Worm (Caenorhabditis elegans) whole organism, L4 larva: Measurements from ENCODE around the gene C45B11.2.

ENCODE experiments used
- D1046.2 ChIP-seq: fragments of 200-800 bp; sonication (Bioruptor generic); IDR thresholded peaks from 2 replicates; pipeline ENCODE4 v1.3.6; 2022; ENCODE audit warnings: missing genetic modification characterization, missing compliant biosample characterization
- F26F4.8 ChIP-seq: fragments of 200-800 bp; sonication (Bioruptor generic); conservative IDR thresholded peaks from 2 replicates; pipeline ENCODE4 v1.3.6; 2022; ENCODE audit warnings: missing genetic modification characterization, missing compliant biosample characterization
- T20F7.1 ChIP-seq: fragments of 200-800 bp; sonication (Bioruptor generic); optimal IDR thresholded peaks from 2 replicates; lab custom pipeline; 2018; ENCODE audit warnings: mild to moderate bottlenecking, missing genetic modification characterization, missing compliant biosample characterization
- T26A8.4 ChIP-seq: fragments of 200-800 bp; sonication (Bioruptor generic); IDR thresholded peaks from 2 replicates; pipeline ENCODE4 v1.3.6; 2022; ENCODE audit warnings: missing genetic modification characterization, missing compliant biosample characterization
- Y75B8A.6 ChIP-seq: fragments of 200-800 bp; sonication (Bioruptor generic); IDR thresholded peaks from 2 replicates; pipeline ENCODE4 v1.3.6; 2022; ENCODE audit warnings: missing genetic modification reagents, missing genetic modification characterization, missing compliant biosample characterization
- ZK546.5 ChIP-seq, 2 experiments: sonication (generic microtip); optimal IDR thresholded peaks; 2 replicates each; lab custom pipeline; 2017; ENCODE audit warnings: missing biosample characterization in 2 of 2, missing genetic modification characterization in 2 of 2
- aha-1 ChIP-seq: fragments of 150-350 bp; peaks from one replicate; lab custom pipeline; 2014; ENCODE audit warnings: missing biosample characterization, missing genetic modification characterization
- ceh-20 ChIP-seq: fragments of 200-800 bp; sonication (Bioruptor generic); IDR thresholded peaks from 2 replicates; pipeline ENCODE4 v1.3.6; 2022; ENCODE audit warnings: missing genetic modification reagents, missing genetic modification characterization, missing compliant biosample characterization
- ceh-28 ChIP-seq: fragments of 150-350 bp; optimal IDR thresholded peaks from 2 replicates; lab custom pipeline; 2014; ENCODE audit warnings: missing biosample characterization, missing genetic modification reagents, missing genetic modification characterization
- ceh-32 ChIP-seq: sonication (generic microtip); optimal IDR thresholded peaks from 2 replicates; lab custom pipeline; 2016; ENCODE audit warnings: mild to moderate bottlenecking, missing genetic modification characterization, missing compliant biosample characterization; ENCODE audit not compliant: poor library complexity
- ceh-62 ChIP-seq: sonication (generic microtip); optimal IDR thresholded peaks from 2 replicates; lab custom pipeline; 2017; ENCODE audit warnings: missing biosample characterization, missing genetic modification characterization
- ceh-82 ChIP-seq: sonication (generic microtip); optimal IDR thresholded peaks from 2 replicates; lab custom pipeline; 2017; ENCODE audit warnings: missing biosample characterization, missing genetic modification characterization
- ctbp-1 ChIP-seq: fragments of 200-800 bp; sonication (Bioruptor generic); IDR thresholded peaks from 2 replicates; pipeline ENCODE4 v1.3.6; 2022; ENCODE audit warnings: missing genetic modification reagents, missing genetic modification characterization, missing compliant biosample characterization
- daf-16 ChIP-seq, 3 experiments: sonication (generic microtip); optimal IDR thresholded peaks; 2 replicates each; lab custom pipeline; 2016 to 2017; ENCODE audit warnings: missing genetic modification characterization in 3 of 3, missing genetic modification reagents in 3 of 3, mild to moderate bottlenecking in 2 of 3, missing compliant biosample characterization in 2 of 3, missing biosample characterization in 1 of 3, moderate library complexity in 1 of 3
- daf-8 ChIP-seq: fragments of 200-800 bp; sonication (Bioruptor generic); IDR thresholded peaks from 2 replicates; pipeline ENCODE4 v1.3.6; 2022; ENCODE audit warnings: missing genetic modification characterization, missing compliant biosample characterization
- dmd-9 ChIP-seq: fragments of 200-800 bp; sonication (Bioruptor generic); IDR thresholded peaks from 2 replicates; pipeline ENCODE4 v1.3.6; 2022; ENCODE audit warnings: missing genetic modification reagents, missing genetic modification characterization, missing compliant biosample characterization
- dpl-1 ChIP-seq: fragments of 150-350 bp; optimal IDR thresholded peaks from 2 replicates; lab custom pipeline; 2014; ENCODE audit warnings: missing biosample characterization, missing genetic modification reagents, missing genetic modification characterization
- duxl-1 ChIP-seq: sonication (generic microtip); optimal IDR thresholded peaks from 2 replicates; lab custom pipeline; 2016; ENCODE audit warnings: mild to moderate bottlenecking, missing genetic modification characterization, moderate library complexity, missing compliant biosample characterization; ENCODE audit not compliant: poor library complexity
- dve-1 ChIP-seq: sonication (generic microtip); optimal IDR thresholded peaks from 2 replicates; lab custom pipeline; 2017; ENCODE audit warnings: antibody characterized with exemption, mild to moderate bottlenecking, missing genetic modification characterization, missing compliant biosample characterization; ENCODE audit not compliant: insufficient read depth
- hif-1 ChIP-seq, 2 experiments: sonication (generic microtip); optimal IDR thresholded peaks; 2 replicates each; lab custom pipeline; 2016 to 2017; ENCODE audit warnings: missing compliant biosample characterization in 2 of 2, missing genetic modification characterization in 2 of 2, missing genetic modification reagents in 2 of 2, missing genotype in 2 of 2, mild to moderate bottlenecking in 1 of 2
- hlh-11 ChIP-seq: fragments of 200-800 bp; sonication (Bioruptor generic); optimal IDR thresholded peaks from 2 replicates; lab custom pipeline; 2018; ENCODE audit warnings: mild to moderate bottlenecking, missing genetic modification characterization, missing compliant biosample characterization
- hlh-30 ChIP-seq: sonication (generic microtip); optimal IDR thresholded peaks from 2 replicates; lab custom pipeline; 2017; ENCODE audit warnings: antibody characterized with exemption, mild to moderate bottlenecking, missing genetic modification characterization, missing compliant biosample characterization; ENCODE audit not compliant: insufficient read depth
- jun-1 ChIP-seq: fragments of 150-350 bp; optimal IDR thresholded peaks from 2 replicates; lab custom pipeline; 2014; ENCODE audit warnings: missing biosample characterization, missing genetic modification reagents, missing genetic modification characterization
- lin-1 ChIP-seq: fragments of 200-800 bp; sonication (Bioruptor generic); IDR thresholded peaks from 2 replicates; pipeline ENCODE4 v1.3.6; 2022; ENCODE audit warnings: missing genetic modification reagents, missing genetic modification characterization, missing compliant biosample characterization
- lin-29 ChIP-seq: fragments of 200-800 bp; sonication (Bioruptor generic); IDR thresholded peaks from 2 replicates; pipeline ENCODE4 v1.3.6; 2022; ENCODE audit warnings: missing genetic modification reagents, missing genetic modification characterization, missing compliant biosample characterization
- lin-38 ChIP-seq: fragments of 200-800 bp; sonication (Bioruptor generic); IDR thresholded peaks from 2 replicates; pipeline ENCODE4 v1.3.6; 2022; ENCODE audit warnings: missing genetic modification reagents, missing genetic modification characterization, missing compliant biosample characterization
- lsy-2 ChIP-seq, 2 experiments: fragments of 150-350 bp in 1 of 2; sonication (generic microtip) in 1 of 2; optimal IDR thresholded peaks; 2 replicates each; lab custom pipeline; 2014 to 2017; ENCODE audit warnings: missing biosample characterization in 2 of 2, missing genetic modification characterization in 2 of 2
- madf-9 ChIP-seq: fragments of 200-800 bp; sonication (Bioruptor generic); conservative IDR thresholded peaks from 2 replicates; pipeline ENCODE4 v1.3.6; 2022; ENCODE audit warnings: missing genetic modification reagents, missing genetic modification characterization, missing compliant biosample characterization
- mep-1 ChIP-seq: fragments of 150-350 bp; sonication (generic microtip); optimal IDR thresholded peaks from 3 replicates; lab custom pipeline; 2014; ENCODE audit warnings: missing biosample characterization, missing genetic modification characterization
- mes-2 ChIP-seq: sonication (generic microtip); optimal IDR thresholded peaks from 2 replicates; lab custom pipeline; 2016; ENCODE audit warnings: missing genotype, mild to moderate bottlenecking, missing genetic modification characterization, missing compliant biosample characterization; ENCODE audit not compliant: poor library complexity, severe bottlenecking
- mxl-2 ChIP-seq: fragments of 200-800 bp; sonication (Bioruptor generic); conservative IDR thresholded peaks from 2 replicates; pipeline ENCODE4 v1.3.6; 2022; ENCODE audit warnings: missing genetic modification reagents, missing genetic modification characterization, missing compliant biosample characterization
- mxl-3 ChIP-seq: fragments of 200-800 bp; sonication (Bioruptor generic); optimal IDR thresholded peaks from 2 replicates; lab custom pipeline; 2018; ENCODE audit warnings: mild to moderate bottlenecking, missing genetic modification characterization, missing compliant biosample characterization
- nhr-111 ChIP-seq: fragments of 200-800 bp; sonication (Bioruptor generic); optimal IDR thresholded peaks from 2 replicates; lab custom pipeline; 2018; ENCODE audit warnings: mild to moderate bottlenecking, missing genetic modification characterization, missing compliant biosample characterization
- nhr-237 ChIP-seq: sonication (generic microtip); optimal IDR thresholded peaks from 2 replicates; lab custom pipeline; 2017; ENCODE audit warnings: missing biosample characterization, missing genetic modification characterization
- nhr-28 ChIP-seq: fragments of 150-350 bp; optimal IDR thresholded peaks from 2 replicates; lab custom pipeline; 2014; ENCODE audit warnings: missing biosample characterization, missing genetic modification characterization
- nhr-48 ChIP-seq: sonication (generic microtip); optimal IDR thresholded peaks from 2 replicates; lab custom pipeline; 2016; ENCODE audit warnings: mild to moderate bottlenecking, missing genetic modification characterization, missing compliant biosample characterization
- nhr-6 ChIP-seq: fragments of 150-350 bp; optimal IDR thresholded peaks from 2 replicates; lab custom pipeline; 2014; ENCODE audit warnings: missing biosample characterization, missing genetic modification characterization
- php-3 ChIP-seq: fragments of 200-800 bp; sonication (Bioruptor generic); IDR thresholded peaks from 2 replicates; pipeline ENCODE4 v1.3.6; 2022; ENCODE audit warnings: missing genetic modification reagents, missing genetic modification characterization, missing compliant biosample characterization
- rbr-2 ChIP-seq: sonication (generic microtip); optimal IDR thresholded peaks from 2 replicates; lab custom pipeline; 2016; ENCODE audit warnings: missing genotype, missing genetic modification characterization, missing compliant biosample characterization
- saeg-2 ChIP-seq: fragments of 200-800 bp; sonication (Bioruptor generic); IDR thresholded peaks from 2 replicates; pipeline ENCODE4 v1.3.6; 2022; ENCODE audit warnings: missing genetic modification reagents, missing genetic modification characterization, missing compliant biosample characterization
- sdz-12 ChIP-seq: fragments of 200-800 bp; sonication (Bioruptor generic); optimal IDR thresholded peaks from 2 replicates; lab custom pipeline; 2018; ENCODE audit warnings: mild to moderate bottlenecking, missing genetic modification characterization, missing compliant biosample characterization
- snpc-1.2 ChIP-seq: fragments of 200-800 bp; sonication (Bioruptor generic); IDR thresholded peaks from 2 replicates; pipeline ENCODE4 v1.3.6; 2022; ENCODE audit warnings: missing genetic modification reagents, missing genetic modification characterization, missing compliant biosample characterization
- unc-130 ChIP-seq: sonication (generic microtip); optimal IDR thresholded peaks from 2 replicates; lab custom pipeline; 2016; ENCODE audit warnings: missing genetic modification reagents, missing genetic modification characterization, missing compliant biosample characterization
- unc-62 ChIP-seq, 3 experiments: fragments of 150-350 bp in 1 of 3; sonication (generic microtip); optimal IDR thresholded peaks in 2 of 3; peaks in 1 of 3; 1 replicate in 1 of 3; 2 replicates in 2 of 3; lab custom pipeline; 2014 to 2017; ENCODE audit warnings: missing biosample characterization in 3 of 3, missing genetic modification characterization in 3 of 3, missing genetic modification reagents in 3 of 3, missing genotype in 1 of 3
- vab-7 ChIP-seq: fragments of 200-800 bp; sonication (Bioruptor generic); IDR thresholded peaks from 2 replicates; pipeline ENCODE4 v1.3.6; 2022; ENCODE audit warnings: missing genetic modification reagents, missing genetic modification characterization, missing compliant biosample characterization
- zfp-3 ChIP-seq: fragments of 200-800 bp; sonication (Bioruptor generic); conservative IDR thresholded peaks from 2 replicates; pipeline ENCODE4 v1.3.6; 2022; ENCODE audit warnings: missing genetic modification reagents, missing genetic modification characterization, missing compliant biosample characterization
- ztf-11 ChIP-seq: fragments of 150-350 bp; optimal IDR thresholded peaks from 2 replicates; lab custom pipeline; 2014; ENCODE audit warnings: missing biosample characterization, missing genetic modification characterization

The C45B11.2 gene

ce11 chrV:11027740-11028139 is 14.8 kb upstream of the C45B11.2 start:
- TF ChIP-seq unc-62 (GFP tag; optimal IDR thresholded peaks at IDR 0.05 in 1 of 2; lab: Kevin White, UChicago) (peak in 1 of 2 experiments; percentile 60), unc-62 (tag; optimal IDR thresholded peaks at IDR 0.05; lab: Kevin White, UChicago) (no peak), aha-1 (tag; lab: Kevin White, UChicago) (peak; percentile 92), ctbp-1 (no peak)

ce11 chrV:11029309-11029708 is 13.2 kb upstream of the C45B11.2 start:
- TF ChIP-seq ceh-20 (GFP tag; lab: Robert Waterston, UW), result no peak
- no peak for TF ChIP-seq Y75B8A.6
- TF ChIP-seq dpl-1, result peak; percentile 95
- peak; percentile 68 for TF ChIP-seq duxl-1 (tag; lab: Kevin White, UChicago)
- TF ChIP-seq hlh-30 (tag; lab: Kevin White, UChicago), result peak; percentile 14
- TF ChIP-seq rbr-2, result peak; percentile 39
- peak in 1 of 2 experiments; percentile 82 for TF ChIP-seq hif-1 (tag; optimal IDR thresholded peaks at IDR 0.05; lab: Kevin White, UChicago)
- no peak for TF ChIP-seq nhr-48 (tag; lab: Kevin White, UChicago)
- TF ChIP-seq mxl-3 (GFP tag; lab: Kevin White, UChicago), result peak; percentile 6
- TF ChIP-seq ceh-32 (tag; lab: Kevin White, UChicago), result no peak
- TF ChIP-seq dve-1 (tag; lab: Kevin White, UChicago), result peak; percentile 42
- no peak for TF ChIP-seq daf-16 (GFP tag; optimal IDR thresholded peaks at IDR 0.05; lab: Kevin White, UChicago)
- TF ChIP-seq daf-16 (tag; optimal IDR thresholded peaks at IDR 0.05; lab: Kevin White, UChicago), result peak; percentile 29
- no peak for TF ChIP-seq D1046.2 (GFP tag; lab: Robert Waterston, UW)
- 0 out of 2 replicates have a peak, but pooled peaks have one; percentile 49 for TF ChIP-seq zfp-3 (GFP tag; lab: Robert Waterston, UW)
- peak; percentile 97 for TF ChIP-seq mes-2 (tag; lab: Kevin White, UChicago)
- TF ChIP-seq mep-1 (tag; lab: Kevin White, UChicago), result peak; percentile 24
- TF ChIP-seq ceh-82 (tag; lab: Kevin White, UChicago), result no peak
- no peak for TF ChIP-seq jun-1
- peak; percentile 69 for TF ChIP-seq lin-38 (GFP tag; lab: Robert Waterston, UW)
- no peak for TF ChIP-seq saeg-2 (GFP tag; lab: Robert Waterston, UW)
- TF ChIP-seq lsy-2 (tag; optimal IDR thresholded peaks at IDR 0.05; lab: Kevin White, UChicago), result peak in 1 of 2 experiments; percentile 70
- TF ChIP-seq sdz-12, result no peak
- no peak for TF ChIP-seq php-3 (GFP tag; lab: Robert Waterston, UW)
- 0 out of 2 replicates have a peak, but pooled peaks have one; percentile 17 for TF ChIP-seq madf-9 (GFP tag; lab: Robert Waterston, UW)
- peak; percentile 2 for TF ChIP-seq hlh-11 (tag; lab: Kevin White, UChicago)
- no peak for TF ChIP-seq nhr-237 (tag; lab: Kevin White, UChicago)
- no peak for TF ChIP-seq nhr-111 (GFP tag; lab: Kevin White, UChicago)
- TF ChIP-seq unc-62 (GFP tag; optimal IDR thresholded peaks at IDR 0.05 in 1 of 2; lab: Kevin White, UChicago), result no peak
- TF ChIP-seq unc-62 (tag; optimal IDR thresholded peaks at IDR 0.05; lab: Kevin White, UChicago), result no peak
- TF ChIP-seq mxl-2 (GFP tag; lab: Robert Waterston, UW), result no peak
- no peak for TF ChIP-seq F26F4.8 (GFP tag; lab: Robert Waterston, UW)
- TF ChIP-seq dmd-9 (GFP tag; lab: Robert Waterston, UW), result peak; percentile 69
- TF ChIP-seq lin-1 (GFP tag; lab: Robert Waterston, UW), result no peak
- no peak for TF ChIP-seq vab-7 (GFP tag; lab: Robert Waterston, UW)
- TF ChIP-seq ceh-28 (tag; lab: Kevin White, UChicago), result no peak
- peak; percentile 46 for TF ChIP-seq nhr-6 (tag; lab: Kevin White, UChicago)
- TF ChIP-seq unc-130 (GFP tag; lab: Kevin White, UChicago), result peak; percentile 88
- no peak for TF ChIP-seq lin-29 (GFP tag; lab: Robert Waterston, UW)
- TF ChIP-seq snpc-1.2, result no peak
- no peak for TF ChIP-seq ztf-11 (tag; lab: Kevin White, UChicago)
- peak; percentile 33 for TF ChIP-seq nhr-28 (tag; lab: Kevin White, UChicago)
- no peak for TF ChIP-seq ZK546.5 (tag; optimal IDR thresholded peaks at IDR 0.05; lab: Kevin White, UChicago)
- peak; percentile 42 for TF ChIP-seq T20F7.1 (GFP tag; lab: Kevin White, UChicago)
- no peak for TF ChIP-seq ceh-62 (tag; lab: Kevin White, UChicago)
- TF ChIP-seq T26A8.4, result no peak
- no peak for TF ChIP-seq daf-8 (GFP tag; lab: Robert Waterston, UW)
